Worm (Caenorhabditis elegans) whole organism, L1 larva: ENCODE measurements around the gene F28C6.5.

Source experiments
- C16A3.4 ChIP-seq: fragments of 150-350 bp; optimal IDR thresholded peaks from 2 replicates; lab custom pipeline; 2014; ENCODE audit warnings: missing biosample characterization, missing genetic modification characterization
- F16B12.6 ChIP-seq: fragments of 150-350 bp; optimal IDR thresholded peaks from 2 replicates; lab custom pipeline; 2014; ENCODE audit warnings: missing biosample characterization, missing genetic modification characterization
- Y116A8C.19 ChIP-seq: sonication (generic microtip); optimal IDR thresholded peaks from 2 replicates; lab custom pipeline; 2016; ENCODE audit warnings: missing compliant biosample characterization, missing genetic modification characterization, borderline replicate concordance
- aha-1 ChIP-seq: fragments of 150-350 bp; optimal IDR thresholded peaks from 2 replicates; lab custom pipeline; 2014; ENCODE audit warnings: missing biosample characterization, missing genetic modification characterization
- alr-1 ChIP-seq: fragments of 200-800 bp; sonication (Bioruptor generic); optimal IDR thresholded peaks from 2 replicates; lab custom pipeline; 2018; ENCODE audit warnings: borderline replicate concordance, mild to moderate bottlenecking, missing genetic modification characterization, missing compliant biosample characterization
- aly-2 ChIP-seq: fragments of 150-350 bp; optimal IDR thresholded peaks from 2 replicates; lab custom pipeline; 2014; ENCODE audit warnings: missing biosample characterization, missing genetic modification characterization
- blmp-1 ChIP-seq: fragments of 150-350 bp; optimal IDR thresholded peaks from 2 replicates; lab custom pipeline; 2014; ENCODE audit warnings: missing biosample characterization, missing genetic modification characterization
- ceh-63 ChIP-seq: fragments of 200-800 bp; sonication (Bioruptor generic); optimal IDR thresholded peaks from 2 replicates; lab custom pipeline; 2018; ENCODE audit warnings: mild to moderate bottlenecking, missing genetic modification characterization, missing compliant biosample characterization
- ceh-82 ChIP-seq, 3 experiments: fragments of 150-350 bp in 1 of 3; sonication (generic microtip) in 2 of 3; optimal IDR thresholded peaks; 2 replicates each; lab custom pipeline; 2014 to 2017; ENCODE audit warnings: missing biosample characterization in 3 of 3, missing genetic modification characterization in 3 of 3
- ceh-88 ChIP-seq: fragments of 200-800 bp; sonication (Bioruptor generic); IDR thresholded peaks from 2 replicates; pipeline ENCODE4 v1.3.6; 2022; ENCODE audit warnings: missing genetic modification characterization, missing compliant biosample characterization
- ceh-90 ChIP-seq: sonication (generic microtip); optimal IDR thresholded peaks from 2 replicates; lab custom pipeline; 2016; ENCODE audit warnings: missing genetic modification characterization, missing compliant biosample characterization
- ces-1 ChIP-seq: fragments of 150-350 bp; optimal IDR thresholded peaks from 2 replicates; lab custom pipeline; 2014; ENCODE audit warnings: missing biosample characterization, missing genetic modification reagents, missing genetic modification characterization
- dsc-1 ChIP-seq: sonication (generic microtip); optimal IDR thresholded peaks from 2 replicates; lab custom pipeline; 2016; ENCODE audit warnings: mild to moderate bottlenecking, missing genetic modification characterization, missing compliant biosample characterization
- efl-1 ChIP-seq, 4 experiments: fragments of 150-350 bp; optimal IDR thresholded peaks in 3 of 4; peaks in 1 of 4; 1 replicate in 1 of 4; 2 replicates in 3 of 4; lab custom pipeline; 2014; ENCODE audit warnings: missing biosample characterization in 2 of 4, missing genetic modification characterization in 2 of 4, missing genetic modification reagents in 2 of 4
- egl-13 ChIP-seq: sonication (generic microtip); optimal IDR thresholded peaks from 2 replicates; lab custom pipeline; 2016; ENCODE audit warnings: missing genotype, missing genetic modification reagents, missing genetic modification characterization, missing compliant biosample characterization
- elt-2 ChIP-seq: sonication (generic microtip); optimal IDR thresholded peaks from 2 replicates; lab custom pipeline; 2016; ENCODE audit warnings: missing genetic modification characterization, mild to moderate bottlenecking, inconsistent platforms, missing compliant biosample characterization, missing genetic modification reagents
- elt-3 ChIP-seq, 6 experiments: fragments of 150-350 bp in 1 of 6; sonication (generic microtip); optimal IDR thresholded peaks; 2 replicates each; lab custom pipeline; 2017 to 2018; ENCODE audit warnings: missing biosample characterization in 6 of 6, missing genetic modification characterization in 6 of 6, inconsistent platforms in 1 of 6
- fkh-8 ChIP-seq: sonication (generic microtip); optimal IDR thresholded peaks from 2 replicates; lab custom pipeline; 2016; ENCODE audit warnings: mild to moderate bottlenecking, missing genetic modification characterization, missing compliant biosample characterization
- fos-1 ChIP-seq: fragments of 150-350 bp; optimal IDR thresholded peaks from 2 replicates; lab custom pipeline; 2014; ENCODE audit warnings: missing biosample characterization, missing genetic modification characterization
- grh-1 ChIP-seq: fragments of 200-800 bp; sonication (Bioruptor generic); IDR thresholded peaks from 2 replicates; pipeline ENCODE4 v1.3.6; 2022; ENCODE audit warnings: missing genetic modification reagents, missing genetic modification characterization, missing compliant biosample characterization
- hlh-17 ChIP-seq: fragments of 200-800 bp; sonication (Bioruptor generic); optimal IDR thresholded peaks from 2 replicates; lab custom pipeline; 2018; ENCODE audit warnings: missing genetic modification characterization, mild to moderate bottlenecking, missing compliant biosample characterization, moderate library complexity, borderline replicate concordance
- hpl-2 ChIP-seq: fragments of 150-350 bp; optimal IDR thresholded peaks from 2 replicates; lab custom pipeline; 2014; ENCODE audit warnings: missing biosample characterization, missing genetic modification reagents, missing genetic modification characterization
- irx-1 ChIP-seq: sonication (generic microtip); optimal IDR thresholded peaks from 2 replicates; lab custom pipeline; 2016; ENCODE audit warnings: missing genetic modification characterization, missing compliant biosample characterization
- lin-13 ChIP-seq: fragments of 150-350 bp; optimal IDR thresholded peaks from 2 replicates; lab custom pipeline; 2014; ENCODE audit warnings: missing biosample characterization, missing genetic modification reagents, missing genetic modification characterization
- lin-14 ChIP-seq: fragments of 200-800 bp; sonication (Bioruptor generic); optimal IDR thresholded peaks from 2 replicates; lab custom pipeline; 2018; ENCODE audit warnings: mild to moderate bottlenecking, missing genetic modification characterization, moderate library complexity, missing compliant biosample characterization
- lin-35 ChIP-seq, 2 experiments: fragments of 150-350 bp; optimal IDR thresholded peaks; 2 replicates each; lab custom pipeline; 2014; ENCODE audit warnings: missing biosample characterization in 2 of 2, missing genetic modification characterization in 2 of 2, missing genetic modification reagents in 2 of 2
- lin-39 ChIP-seq: fragments of 150-350 bp; optimal IDR thresholded peaks from 2 replicates; lab custom pipeline; 2014; ENCODE audit warnings: missing biosample characterization, missing genetic modification reagents, missing genetic modification characterization
- lir-3 ChIP-seq: sonication (generic microtip); optimal IDR thresholded peaks from 2 replicates; lab custom pipeline; 2016; ENCODE audit warnings: mild to moderate bottlenecking, missing genetic modification characterization, moderate library complexity, missing compliant biosample characterization; ENCODE audit not compliant: poor library complexity
- lsy-2 ChIP-seq, 2 experiments: fragments of 150-350 bp; optimal IDR thresholded peaks; 2 replicates each; lab custom pipeline; 2014; ENCODE audit warnings: missing biosample characterization in 2 of 2, missing genetic modification characterization in 2 of 2
- mdl-1 ChIP-seq, 2 experiments: fragments of 150-350 bp; optimal IDR thresholded peaks; 2 replicates each; lab custom pipeline; 2014 to 2017; ENCODE audit warnings: missing biosample characterization in 2 of 2, missing genetic modification characterization in 2 of 2, inconsistent platforms in 1 of 2
- nhr-11 ChIP-seq: fragments of 150-350 bp; optimal IDR thresholded peaks from 2 replicates; lab custom pipeline; 2014; ENCODE audit warnings: missing biosample characterization, missing genetic modification characterization
- nhr-12 ChIP-seq: sonication (generic microtip); optimal IDR thresholded peaks from 2 replicates; lab custom pipeline; 2017; ENCODE audit warnings: missing biosample characterization, missing genetic modification characterization
- nhr-237 ChIP-seq: fragments of 150-350 bp; optimal IDR thresholded peaks from 2 replicates; lab custom pipeline; 2014; ENCODE audit warnings: missing biosample characterization, missing genetic modification characterization
- nhr-47 ChIP-seq: sonication (generic microtip); optimal IDR thresholded peaks from 2 replicates; lab custom pipeline; 2016; ENCODE audit warnings: mild to moderate bottlenecking, missing genetic modification characterization, moderate library complexity, missing compliant biosample characterization
- nhr-71 ChIP-seq: sonication (generic microtip); optimal IDR thresholded peaks from 2 replicates; lab custom pipeline; 2016; ENCODE audit warnings: mild to moderate bottlenecking, missing genetic modification characterization, moderate library complexity, missing compliant biosample characterization
- nhr-77 ChIP-seq: fragments of 150-350 bp; optimal IDR thresholded peaks from 2 replicates; lab custom pipeline; 2014; ENCODE audit warnings: missing biosample characterization, missing genetic modification characterization
- nhr-85 ChIP-seq: sonication (generic microtip); peaks from one replicate; lab custom pipeline; 2016; ENCODE audit warnings: missing genetic modification characterization, inconsistent platforms, missing compliant biosample characterization
- nhr-90 ChIP-seq: sonication (generic microtip); optimal IDR thresholded peaks from 2 replicates; lab custom pipeline; 2016; ENCODE audit warnings: mild to moderate bottlenecking, missing genetic modification characterization, missing compliant biosample characterization; ENCODE audit not compliant: poor library complexity
- pax-3 ChIP-seq: fragments of 200-800 bp; sonication (Bioruptor generic); optimal IDR thresholded peaks from 2 replicates; lab custom pipeline; 2018; ENCODE audit warnings: mild to moderate bottlenecking, missing genetic modification characterization, moderate library complexity, missing compliant biosample characterization
- rnt-1 ChIP-seq: sonication (generic microtip); optimal IDR thresholded peaks from 2 replicates; lab custom pipeline; 2016; ENCODE audit warnings: mild to moderate bottlenecking, missing genetic modification characterization, moderate library complexity, missing compliant biosample characterization
- skn-1 ChIP-seq: fragments of 150-350 bp; optimal IDR thresholded peaks from 2 replicates; lab custom pipeline; 2014; ENCODE audit warnings: missing biosample characterization, missing genetic modification characterization
- snu-23 ChIP-seq: sonication (generic microtip); optimal IDR thresholded peaks from 2 replicates; lab custom pipeline; 2016; ENCODE audit warnings: missing genetic modification characterization, missing compliant biosample characterization
- swsn-7 ChIP-seq: sonication (generic microtip); optimal IDR thresholded peaks from 2 replicates; lab custom pipeline; 2016; ENCODE audit warnings: missing genetic modification characterization, missing compliant biosample characterization
- tbx-2 ChIP-seq: sonication (generic microtip); optimal IDR thresholded peaks from 2 replicates; lab custom pipeline; 2016; ENCODE audit warnings: missing genetic modification characterization, missing compliant biosample characterization
- unc-30 ChIP-seq: sonication (generic microtip); optimal IDR thresholded peaks from 2 replicates; lab custom pipeline; 2017; ENCODE audit warnings: missing biosample characterization, missing genetic modification characterization
- unc-62 ChIP-seq: fragments of 150-350 bp; optimal IDR thresholded peaks from 2 replicates; lab custom pipeline; 2014; ENCODE audit warnings: missing biosample characterization, missing genetic modification reagents, missing genetic modification characterization
- unc-86 ChIP-seq: sonication (generic microtip); optimal IDR thresholded peaks from 2 replicates; lab custom pipeline; 2016; ENCODE audit warnings: missing genetic modification characterization, missing compliant biosample characterization
- unc-98 ChIP-seq: fragments of 200-800 bp; sonication (Bioruptor generic); IDR thresholded peaks from 2 replicates; pipeline ENCODE4 v1.3.6; 2022; ENCODE audit warnings: missing genetic modification characterization, missing compliant biosample characterization
- xbp-1 ChIP-seq: sonication (generic microtip); optimal IDR thresholded peaks from 2 replicates; lab custom pipeline; 2016; ENCODE audit warnings: missing genetic modification characterization, missing compliant biosample characterization
- zip-4 ChIP-seq: fragments of 200-800 bp; sonication (Bioruptor generic); optimal IDR thresholded peaks from 2 replicates; lab custom pipeline; 2018; ENCODE audit warnings: mild to moderate bottlenecking, missing genetic modification characterization, moderate library complexity, missing compliant biosample characterization
- ztf-11 ChIP-seq, 2 experiments: sonication (generic microtip); optimal IDR thresholded peaks; 2 replicates each; lab custom pipeline; 2016 to 2017; ENCODE audit warnings: missing genetic modification characterization in 2 of 2, missing biosample characterization in 1 of 2, missing compliant biosample characterization in 1 of 2
- ztf-4 ChIP-seq: fragments of 150-350 bp; optimal IDR thresholded peaks from 2 replicates; lab custom pipeline; 2014; ENCODE audit warnings: missing biosample characterization, missing genetic modification characterization

The F28C6.5 gene

DNA sequence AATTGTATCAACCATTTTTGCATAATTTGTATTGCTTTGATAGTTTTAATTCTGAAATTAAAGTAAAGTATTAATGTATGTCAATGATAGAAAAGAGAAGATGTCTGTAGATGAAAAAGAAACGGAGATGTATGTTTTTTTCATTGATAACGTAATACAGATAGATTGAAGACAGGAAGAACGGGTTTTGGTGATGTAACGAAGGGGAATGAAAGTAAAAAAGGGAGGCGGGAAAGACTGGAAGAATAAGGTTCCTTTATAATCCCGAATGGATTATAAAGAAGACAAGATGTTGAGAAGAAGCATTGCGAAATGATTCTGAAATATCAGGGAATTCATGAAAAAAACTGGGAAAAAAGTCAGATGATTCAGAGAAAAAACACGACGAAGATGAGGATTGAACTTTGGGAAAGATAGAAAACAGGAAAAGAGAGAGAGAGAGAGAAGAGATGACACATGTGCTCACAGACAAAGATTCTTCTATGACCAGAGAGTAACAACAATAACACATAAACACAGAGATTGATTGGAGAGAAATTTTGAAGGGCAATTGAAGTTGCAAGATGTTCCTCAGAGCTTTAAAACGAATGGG, 14.2 kb upstream of the F28C6.5 start, which contains the start of gene F54C9.11:
Gene F54C9.11 (minus strand): TSS at position 51 of the 592 bp plus-strand sequence.
- no peak for TF ChIP-seq aha-1 (tag; lab: Kevin White, UChicago)
- TF ChIP-seq lin-35 (GFP tag; optimal IDR thresholded peaks at IDR 0.05; lab: Kevin White, UChicago): peak in 1 of 2 experiments; percentile 14
- no peak for TF ChIP-seq grh-1 (GFP tag; lab: Robert Waterston, UW)
- TF ChIP-seq elt-2 (tag; lab: Kevin White, UChicago): no peak
- TF ChIP-seq hlh-17 (GFP tag; lab: Kevin White, UChicago): no peak
- no peak for TF ChIP-seq unc-62
- TF ChIP-seq dsc-1: no peak
- no peak for TF ChIP-seq alr-1 (tag; lab: Kevin White, UChicago)
- TF ChIP-seq zip-4 (GFP tag; lab: Kevin White, UChicago): no peak
- TF ChIP-seq rnt-1 (tag; lab: Kevin White, UChicago): peak; percentile 42
- no peak for TF ChIP-seq unc-98 (GFP tag; lab: Robert Waterston, UW)
- TF ChIP-seq fos-1 (tag; lab: Kevin White, UChicago): no peak
- TF ChIP-seq efl-1 (optimal IDR thresholded peaks at IDR 0.05; lab: Kevin White, UChicago): no peak
- TF ChIP-seq efl-1 (GFP tag; optimal IDR thresholded peaks at IDR 0.05 in 1 of 2; lab: Kevin White, UChicago): no peak
- TF ChIP-seq ces-1 (GFP tag; lab: Kevin White, UChicago): no peak
- TF ChIP-seq snu-23 (GFP tag; lab: Kevin White, UChicago): peak; percentile 11
- no peak for TF ChIP-seq ceh-90 (tag; lab: Kevin White, UChicago)
- no peak for TF ChIP-seq nhr-77 (tag; lab: Kevin White, UChicago)
- no peak for TF ChIP-seq hpl-2 (GFP tag; lab: Kevin White, UChicago)
- TF ChIP-seq ceh-82 (tag; optimal IDR thresholded peaks at IDR 0.05; lab: Kevin White, UChicago): no peak
- no peak for TF ChIP-seq irx-1 (tag; lab: Kevin White, UChicago)
- TF ChIP-seq ceh-63: no peak
- no peak for TF ChIP-seq egl-13 (tag; lab: Kevin White, UChicago)
- no peak for TF ChIP-seq nhr-237 (tag; lab: Kevin White, UChicago)
- TF ChIP-seq aly-2: no peak
- TF ChIP-seq ztf-11 (tag; optimal IDR thresholded peaks at IDR 0.05; lab: Kevin White, UChicago): no peak
- peak; percentile 62 for TF ChIP-seq nhr-71 (tag; lab: Kevin White, UChicago)
- no peak for TF ChIP-seq ceh-88
- no peak for TF ChIP-seq nhr-12
- peak; percentile 30 for TF ChIP-seq ztf-4 (tag; lab: Kevin White, UChicago)
- TF ChIP-seq xbp-1 (tag; lab: Kevin White, UChicago): no peak
- no peak for TF ChIP-seq fkh-8 (tag; lab: Kevin White, UChicago)
- no peak for TF ChIP-seq mdl-1 (tag; optimal IDR thresholded peaks at IDR 0.05; lab: Kevin White, UChicago)
- no peak for TF ChIP-seq nhr-11 (tag; lab: Kevin White, UChicago)
- TF ChIP-seq lin-39 (tag; lab: Kevin White, UChicago): no peak
- TF ChIP-seq elt-3 (tag; optimal IDR thresholded peaks at IDR 0.05; lab: Kevin White, UChicago): no peak
- TF ChIP-seq lir-3: no peak
- TF ChIP-seq unc-30: no peak
- TF ChIP-seq swsn-7 (tag; lab: Kevin White, UChicago): no peak
- no peak for TF ChIP-seq unc-86 (tag; lab: Kevin White, UChicago)
- peak in 1 of 2 experiments; percentile 57 for TF ChIP-seq lsy-2 (tag; optimal IDR thresholded peaks at IDR 0.05; lab: Kevin White, UChicago)
- TF ChIP-seq nhr-90 (tag; lab: Kevin White, UChicago): no peak
- no peak for TF ChIP-seq Y116A8C.19 (tag; lab: Kevin White, UChicago)
- no peak for TF ChIP-seq pax-3
- peak; percentile 73 for TF ChIP-seq lin-14 (GFP tag; lab: Kevin White, UChicago)
- no peak for TF ChIP-seq lin-13 (GFP tag; lab: Kevin White, UChicago)
- TF ChIP-seq F16B12.6 (tag; lab: Kevin White, UChicago): no peak
- no peak for TF ChIP-seq tbx-2 (tag; lab: Kevin White, UChicago)
- TF ChIP-seq C16A3.4 (tag; lab: Kevin White, UChicago): peak; percentile 7
- TF ChIP-seq skn-1: no peak
- no peak for TF ChIP-seq nhr-47 (tag; lab: Kevin White, UChicago)
- TF ChIP-seq blmp-1: peak; percentile 64
- no peak for TF ChIP-seq nhr-85
